Fruit fly (Drosophila melanogaster): ENCODE results near the gene ex.
A peak's percentile ranks its signal among the peaks of the same experiment; 100 is the strongest.

ex gene

dm6 chr2L:470336-470934, 39.4 kb downstream of the ex start (continued):
- TF ChIP-seq D (optimal IDR thresholded peaks at IDR 0.05) (no peak), D (GFP tag; optimal IDR thresholded peaks at IDR 0.05) (peak; percentile 21), CG5180 (GFP tag; optimal IDR thresholded peaks at IDR 0.05) (peak; percentile 59), CG3847 (GFP tag; IDR thresholded peaks at IDR 0.05) (peak; percentile 48), CG8478 (optimal IDR thresholded peaks at IDR 0.05) (no peak), CG10147 (GFP tag; optimal IDR thresholded peaks at IDR 0.05) (peak; percentile 75), Spps (tag; optimal IDR thresholded peaks at IDR 0.05) (peak; percentile 43), CG12299 (tag; optimal IDR thresholded peaks at IDR 0.05) (peak; percentile 35), dati (GFP tag; IDR thresholded peaks at IDR 0.05) (no peak), Nf-YC (tag; optimal IDR thresholded peaks at IDR 0.05) (peak; percentile 49), CG13287 (GFP tag; IDR thresholded peaks at IDR 0.05; ENCODE audit: partially characterized antibody) (no peak), HLH54F (GFP tag; optimal IDR thresholded peaks at IDR 0.05) (peak; percentile 88), Gsc (GFP tag; IDR thresholded peaks at IDR 0.05) (peak; percentile 8; the same call in 1 of the 2 replicates), exex (tag; optimal IDR thresholded peaks at IDR 0.05) (peak; percentile 58), CG11723 (GFP tag; optimal IDR thresholded peaks at IDR 0.05) (peak; percentile 17), lmd (GFP tag; IDR thresholded peaks at IDR 0.05) (peak; percentile 79), E2f1 (GFP tag; IDR thresholded peaks at IDR 0.05) (peak; percentile 86), scrt (GFP tag; optimal IDR thresholded peaks at IDR 0.05) (peak; percentile 75), danr (GFP tag; IDR thresholded peaks at IDR 0.05) (peak; percentile 68; the same call in 1 of the 2 replicates), MBD-R2 (GFP tag; IDR thresholded peaks at IDR 0.05) (no peak), CG10267 (tag; optimal IDR thresholded peaks at IDR 0.05) (peak; percentile 4), kay (GFP tag; optimal IDR thresholded peaks at IDR 0.05) (peak; percentile 67), CG12391 (tag; optimal IDR thresholded peaks at IDR 0.05) (peak; percentile 63), stc (GFP tag; IDR thresholded peaks at IDR 0.05) (peak; percentile 77), peb (GFP tag; IDR thresholded peaks at IDR 0.05) (peak; percentile 75), CG12071 (GFP tag; optimal IDR thresholded peaks at IDR 0.05) (peak; percentile 36), nmo (GFP tag; optimal IDR thresholded peaks at IDR 0.05) (peak; percentile 71), ems (GFP tag; optimal IDR thresholded peaks at IDR 0.05) (peak; percentile 82), fu2 (GFP tag; optimal IDR thresholded peaks at IDR 0.05) (peak; percentile 82), pita (GFP tag; optimal IDR thresholded peaks at IDR 0.05) (no peak), Meics (GFP tag; optimal IDR thresholded peaks at IDR 0.05) (peak; percentile 80), NK7.1 (GFP tag; optimal IDR thresholded peaks at IDR 0.05) (peak; percentile 79), cato (GFP tag; optimal IDR thresholded peaks at IDR 0.05; ENCODE audit: borderline replicate concordance) (peak; percentile 43), hbn (GFP tag; IDR thresholded peaks at IDR 0.05; ENCODE audit: partially characterized antibody) (no peak), Tbp (GFP tag; optimal IDR thresholded peaks at IDR 0.05) (no peak), org-1 (GFP tag; optimal IDR thresholded peaks at IDR 0.05) (peak; percentile 53), schlank (tag; optimal IDR thresholded peaks at IDR 0.05) (peak; percentile 59), vfl (GFP tag; optimal IDR thresholded peaks at IDR 0.05) (peak; percentile 77), insv (GFP tag; optimal IDR thresholded peaks at IDR 0.05) (no peak), sr (GFP tag; IDR thresholded peaks at IDR 0.05) (no peak), CG9876 (GFP tag; optimal IDR thresholded peaks at IDR 0.05) (peak; percentile 68), CG1832 (GFP tag; optimal IDR thresholded peaks at IDR 0.05) (no peak), ro (GFP tag; IDR thresholded peaks at IDR 0.05) (0 out of 2 replicates have a peak, but pooled peaks have one; percentile 22), ewg (GFP tag; optimal IDR thresholded peaks at IDR 0.05) (peak; percentile 61), CG12744 (GFP tag; optimal IDR thresholded peaks at IDR 0.05) (peak; percentile 74), ac (GFP tag; optimal IDR thresholded peaks at IDR 0.05) (no peak), onecut (GFP tag; IDR thresholded peaks at IDR 0.05) (no peak), CG13123 (GFP tag; optimal IDR thresholded peaks at IDR 0.05) (peak; percentile 62), trh (GFP tag; optimal IDR thresholded peaks at IDR 0.05) (no peak), CG31388 (GFP tag; optimal IDR thresholded peaks at IDR 0.05) (peak; percentile 35), Dll (GFP tag; IDR thresholded peaks at IDR 0.05; ENCODE audit: partially characterized antibody) (no peak)
